Worm (Caenorhabditis elegans) whole organism, L2 larva: Measurements from ENCODE around the gene dmsr-12.

Source experiments
- C34F6.9 ChIP-seq: fragments of 150-350 bp; optimal IDR thresholded peaks from 2 replicates; lab custom pipeline; 2014; ENCODE audit warnings: missing biosample characterization, missing genetic modification characterization
- F13H6.1 ChIP-seq: sonication (generic microtip); optimal IDR thresholded peaks from 2 replicates; lab custom pipeline; 2016; ENCODE audit warnings: missing genetic modification characterization, missing compliant biosample characterization
- R02D3.7 ChIP-seq: fragments of 150-350 bp; optimal IDR thresholded peaks from 2 replicates; lab custom pipeline; 2014; ENCODE audit warnings: missing biosample characterization, missing genetic modification characterization
- Y55F3AM.14 ChIP-seq: fragments of 200-800 bp; sonication (Bioruptor generic); optimal IDR thresholded peaks from 2 replicates; lab custom pipeline; 2018; ENCODE audit warnings: mild to moderate bottlenecking, missing genetic modification characterization, missing compliant biosample characterization
- alr-1 ChIP-seq: fragments of 150-350 bp; optimal IDR thresholded peaks from 2 replicates; lab custom pipeline; 2014; ENCODE audit warnings: missing biosample characterization, missing genetic modification characterization
- aly-2 ChIP-seq: fragments of 150-350 bp; optimal IDR thresholded peaks from 2 replicates; lab custom pipeline; 2014; ENCODE audit warnings: missing biosample characterization, missing genetic modification characterization
- blmp-1 ChIP-seq: sonication (generic microtip); optimal IDR thresholded peaks from 2 replicates; lab custom pipeline; 2017; ENCODE audit warnings: missing genetic modification characterization, mild to moderate bottlenecking, missing compliant biosample characterization, antibody characterized with exemption, moderate library complexity; ENCODE audit not compliant: insufficient read depth
- ceh-16 ChIP-seq: fragments of 150-350 bp; optimal IDR thresholded peaks from 2 replicates; lab custom pipeline; 2014; ENCODE audit warnings: missing biosample characterization, missing genetic modification characterization
- ceh-82 ChIP-seq: fragments of 150-350 bp; optimal IDR thresholded peaks from 2 replicates; lab custom pipeline; 2014; ENCODE audit warnings: missing biosample characterization, missing genetic modification characterization
- crh-2 ChIP-seq: sonication (generic microtip); optimal IDR thresholded peaks from 2 replicates; lab custom pipeline; 2017; ENCODE audit warnings: missing biosample characterization, missing genetic modification characterization
- dmd-4 ChIP-seq: sonication (generic microtip); optimal IDR thresholded peaks from 2 replicates; lab custom pipeline; 2017; ENCODE audit warnings: missing biosample characterization, missing genetic modification characterization
- egl-27 ChIP-seq: sonication (generic microtip); optimal IDR thresholded peaks from 3 replicates; lab custom pipeline; 2017; ENCODE audit warnings: missing biosample characterization, missing genetic modification reagents, missing genetic modification characterization
- elt-1 ChIP-seq: fragments of 150-350 bp; optimal IDR thresholded peaks from 2 replicates; lab custom pipeline; 2014; ENCODE audit warnings: missing biosample characterization, missing genetic modification characterization
- elt-3 ChIP-seq: sonication (generic microtip); optimal IDR thresholded peaks from 2 replicates; lab custom pipeline; 2017; ENCODE audit warnings: missing biosample characterization, missing genetic modification characterization
- fos-1 ChIP-seq: fragments of 150-350 bp; optimal IDR thresholded peaks from 2 replicates; lab custom pipeline; 2014; ENCODE audit warnings: missing biosample characterization, missing genetic modification characterization
- gmeb-1 ChIP-seq: fragments of 150-350 bp; optimal IDR thresholded peaks from 2 replicates; lab custom pipeline; 2014; ENCODE audit warnings: missing biosample characterization, missing genetic modification characterization
- lin-13 ChIP-seq: fragments of 150-350 bp; optimal IDR thresholded peaks from 2 replicates; lab custom pipeline; 2014; ENCODE audit warnings: missing biosample characterization, missing genetic modification reagents, missing genetic modification characterization
- lin-39 ChIP-seq: fragments of 150-350 bp; optimal IDR thresholded peaks from 2 replicates; lab custom pipeline; 2014; ENCODE audit warnings: missing biosample characterization, missing genetic modification reagents, missing genetic modification characterization
- lsy-2 ChIP-seq, 2 experiments: fragments of 150-350 bp in 1 of 2; sonication (generic microtip) in 1 of 2; optimal IDR thresholded peaks; 2 replicates each; lab custom pipeline; 2014 to 2017; ENCODE audit warnings: missing biosample characterization in 2 of 2, missing genetic modification characterization in 2 of 2
- mab-5 ChIP-seq: fragments of 150-350 bp; optimal IDR thresholded peaks from 2 replicates; lab custom pipeline; 2014; ENCODE audit warnings: missing biosample characterization, missing genetic modification characterization
- mbf-1 ChIP-seq: sonication (generic microtip); optimal IDR thresholded peaks from 2 replicates; lab custom pipeline; 2017; ENCODE audit warnings: missing biosample characterization, missing genetic modification characterization
- mdl-1 ChIP-seq, 2 experiments: fragments of 150-350 bp in 1 of 2; sonication (generic microtip) in 1 of 2; optimal IDR thresholded peaks; 2 replicates each; lab custom pipeline; 2017; ENCODE audit warnings: missing biosample characterization in 2 of 2, missing genetic modification characterization in 2 of 2
- nhr-10 ChIP-seq: sonication (generic microtip); optimal IDR thresholded peaks from 2 replicates; lab custom pipeline; 2017; ENCODE audit warnings: missing biosample characterization, missing genetic modification characterization
- nhr-129 ChIP-seq: fragments of 150-350 bp; optimal IDR thresholded peaks from 2 replicates; lab custom pipeline; 2014; ENCODE audit warnings: missing biosample characterization, missing genetic modification characterization
- nhr-23 ChIP-seq: fragments of 150-350 bp; optimal IDR thresholded peaks from 2 replicates; lab custom pipeline; 2014; ENCODE audit warnings: missing biosample characterization, missing genetic modification reagents, missing genetic modification characterization
- nhr-237 ChIP-seq: fragments of 150-350 bp; optimal IDR thresholded peaks from 2 replicates; lab custom pipeline; 2014; ENCODE audit warnings: missing biosample characterization, missing genetic modification characterization
- nhr-25 ChIP-seq: fragments of 150-350 bp; sonication (generic microtip); optimal IDR thresholded peaks from 3 replicates; lab custom pipeline; 2014; ENCODE audit warnings: missing biosample characterization, missing genetic modification characterization
- nhr-77 ChIP-seq: fragments of 150-350 bp; optimal IDR thresholded peaks from 2 replicates; lab custom pipeline; 2014; ENCODE audit warnings: missing biosample characterization, missing genetic modification characterization
- peb-1 ChIP-seq: fragments of 150-350 bp; optimal IDR thresholded peaks from 2 replicates; lab custom pipeline; 2014; ENCODE audit warnings: missing biosample characterization, missing genetic modification characterization
- sma-3 ChIP-seq: sonication (generic microtip); optimal IDR thresholded peaks from 2 replicates; lab custom pipeline; 2016; ENCODE audit warnings: missing genetic modification reagents, missing genetic modification characterization, missing compliant biosample characterization
- sma-9 ChIP-seq, 2 experiments: fragments of 150-350 bp in 1 of 2; sonication (generic microtip) in 1 of 2; optimal IDR thresholded peaks; 2 replicates each; lab custom pipeline; 2014 to 2016; ENCODE audit warnings: missing genetic modification characterization in 2 of 2, mild to moderate bottlenecking in 1 of 2, missing biosample characterization in 1 of 2, missing compliant biosample characterization in 1 of 2, missing genetic modification reagents in 1 of 2, moderate library complexity in 1 of 2
- snpc-4 ChIP-seq: fragments of 150-350 bp; optimal IDR thresholded peaks from 2 replicates; lab custom pipeline; 2014; ENCODE audit warnings: missing biosample characterization, missing genetic modification characterization
- unc-39 ChIP-seq: fragments of 150-350 bp; optimal IDR thresholded peaks from 2 replicates; lab custom pipeline; 2014; ENCODE audit warnings: missing biosample characterization, missing genetic modification characterization
- unc-55 ChIP-seq: fragments of 150-350 bp; sonication (generic microtip); optimal IDR thresholded peaks from 3 replicates; lab custom pipeline; 2014; ENCODE audit warnings: missing biosample characterization, missing genetic modification reagents, missing genetic modification characterization
- ztf-1 ChIP-seq: fragments of 200-800 bp; sonication (Bioruptor generic); conservative IDR thresholded peaks from 2 replicates; pipeline ENCODE4 v1.3.6; 2022; ENCODE audit warnings: missing genetic modification characterization, missing compliant biosample characterization
- ztf-4 ChIP-seq: fragments of 150-350 bp; optimal IDR thresholded peaks from 2 replicates; lab custom pipeline; 2014; ENCODE audit warnings: missing biosample characterization, missing genetic modification characterization

Gene dmsr-12

ce11 chrV:6783044-6783625 lies 23.1 kb downstream of the dmsr-12 start:
- no peak for TF ChIP-seq elt-1
- no peak for TF ChIP-seq R02D3.7
- no peak for TF ChIP-seq nhr-237 (tag; lab: Kevin White, UChicago)
- no peak for TF ChIP-seq C34F6.9 (tag; lab: Kevin White, UChicago)
- TF ChIP-seq sma-3: no peak
- TF ChIP-seq sma-9 (GFP tag; optimal IDR thresholded peaks at IDR 0.05; lab: Kevin White, UChicago): no peak
- TF ChIP-seq sma-9 (tag; optimal IDR thresholded peaks at IDR 0.05; lab: Kevin White, UChicago): no peak
- TF ChIP-seq, all 48 proteins: peak for 0

ce11 chrV:6782260-6782659 lies 24.0 kb downstream of the dmsr-12 start:
- TF ChIP-seq aly-2 (no peak), peb-1 (tag; lab: Kevin White, UChicago) (no peak), R02D3.7 (no peak), snpc-4 (no peak), nhr-77 (tag; lab: Kevin White, UChicago) (no peak), lin-39 (tag; lab: Kevin White, UChicago) (no peak), nhr-129 (no peak), F13H6.1 (tag; lab: Kevin White, UChicago) (no peak), alr-1 (no peak), lin-13 (GFP tag; lab: Kevin White, UChicago) (no peak), ceh-82 (tag; lab: Kevin White, UChicago) (no peak)

ce11 chrV:6780676-6781075 lies 25.6 kb downstream of the dmsr-12 start:
- no peak for TF ChIP-seq unc-39
- TF ChIP-seq Y55F3AM.14: no peak
- no peak for TF ChIP-seq nhr-23 (tag; lab: Kevin White, UChicago)
- TF ChIP-seq nhr-25 (tag; lab: Kevin White, UChicago): no peak
- no peak for TF ChIP-seq R02D3.7
- no peak for TF ChIP-seq gmeb-1 (tag; lab: Kevin White, UChicago)
- TF ChIP-seq snpc-4: no peak
- no peak for TF ChIP-seq ceh-16

ce11 chrV:6780166-6780565 lies 26.1 kb downstream of the dmsr-12 start, which contains the start of gene ZC404.15:
ZC404.15 (plus strand) TSS chrV:6780466.
- TF ChIP-seq nhr-77 (tag; lab: Kevin White, UChicago): no peak
- no peak for TF ChIP-seq dmd-4
- no peak for TF ChIP-seq fos-1 (tag; lab: Kevin White, UChicago)
- TF ChIP-seq egl-27 (tag; lab: Kevin White, UChicago): no peak
- no peak for TF ChIP-seq ceh-16
- TF ChIP-seq ztf-4 (tag; lab: Kevin White, UChicago): no peak
- TF ChIP-seq unc-39: no peak
- no peak for TF ChIP-seq nhr-23 (tag; lab: Kevin White, UChicago)
- TF ChIP-seq elt-3 (tag; lab: Kevin White, UChicago): no peak
- TF ChIP-seq aly-2: no peak
- no peak for TF ChIP-seq nhr-237 (tag; lab: Kevin White, UChicago)
- TF ChIP-seq blmp-1 (tag; lab: Kevin White, UChicago): no peak

ce11 chrV:6778457-6778856 lies 27.8 kb downstream of the dmsr-12 start:
- TF ChIP-seq crh-2 (tag; lab: Kevin White, UChicago) (no peak), unc-55 (GFP tag; lab: Kevin White, UChicago) (no peak)
- TF ChIP-seq, all 48 proteins: peak for 0

- TF ChIP-seq R02D3.7: no peak
- TF ChIP-seq mdl-1 (tag; optimal IDR thresholded peaks at IDR 0.05; lab: Kevin White, UChicago): no peak
- TF ChIP-seq mab-5 (tag; lab: Kevin White, UChicago): no peak
- no peak for TF ChIP-seq mbf-1 (tag; lab: Kevin White, UChicago)
- TF ChIP-seq nhr-77 (tag; lab: Kevin White, UChicago): no peak
- no peak for TF ChIP-seq ztf-1 (GFP tag; lab: Robert Waterston, UW)
- TF ChIP-seq Y55F3AM.14: no peak
- no peak for TF ChIP-seq lsy-2 (tag; optimal IDR thresholded peaks at IDR 0.05; lab: Kevin White, UChicago)
- TF ChIP-seq unc-39: no peak
- no peak for TF ChIP-seq sma-9 (GFP tag; optimal IDR thresholded peaks at IDR 0.05; lab: Kevin White, UChicago)
- no peak for TF ChIP-seq sma-9 (tag; optimal IDR thresholded peaks at IDR 0.05; lab: Kevin White, UChicago)
- no peak for TF ChIP-seq blmp-1 (tag; lab: Kevin White, UChicago)
- TF ChIP-seq alr-1: no peak
- TF ChIP-seq nhr-10 (tag; lab: Kevin White, UChicago): no peak
- TF ChIP-seq, all 48 proteins: peak for 0
Observed at ce11 chrV:6775708-6776107, 30.5 kb downstream of the dmsr-12 start, which contains the start of gene srh-28. srh-28 (minus strand) TSS chrV:6775808.
